Fruit fly (Drosophila melanogaster): ENCODE results near the gene caps.
A peak's percentile ranks its signal among the peaks of the same experiment; 100 is the strongest.

Gene caps

dm6 chr3L:13296760-13297159 is 68.3 kb downstream of the caps start, which contains the start of gene Sfp70A4:
Sfp70A4 (minus strand) TSS chr3L:13296860.
- TF ChIP-seq EcR (GFP tag; optimal IDR thresholded peaks at IDR 0.05) (no peak), Ets98B (GFP tag; IDR thresholded peaks at IDR 0.05) (no peak), Snoo (tag; optimal IDR thresholded peaks at IDR 0.05) (no peak), CG32121 (GFP tag; IDR thresholded peaks at IDR 0.05) (no peak), CG13204 (GFP tag; optimal IDR thresholded peaks at IDR 0.05) (no peak), D1 (tag; optimal IDR thresholded peaks at IDR 0.05) (no peak), CG8301 (tag; optimal IDR thresholded peaks at IDR 0.05) (no peak), CG12605 (GFP tag; IDR thresholded peaks at IDR 0.05) (no peak), gl (tag; optimal IDR thresholded peaks at IDR 0.05) (no peak), Pif1A (GFP tag; optimal IDR thresholded peaks at IDR 0.05) (no peak)

- TF ChIP-seq CG14655 (GFP tag; optimal IDR thresholded peaks at IDR 0.05) = no peak
- TF ChIP-seq CG12605 (GFP tag; IDR thresholded peaks at IDR 0.05) = no peak
- no peak for TF ChIP-seq Pif1A (GFP tag; optimal IDR thresholded peaks at IDR 0.05)
- TF ChIP-seq CG8301 (tag; optimal IDR thresholded peaks at IDR 0.05) = no peak
- no peak for TF ChIP-seq CG13204 (GFP tag; optimal IDR thresholded peaks at IDR 0.05)
- TF ChIP-seq fd96Ca (GFP tag; IDR thresholded peaks at IDR 0.05) = no peak
- no peak for TF ChIP-seq CG34367 (tag; optimal IDR thresholded peaks at IDR 0.05)
- TF ChIP-seq D1 (tag; optimal IDR thresholded peaks at IDR 0.05) = no peak
- no peak for TF ChIP-seq EcR (GFP tag; optimal IDR thresholded peaks at IDR 0.05)
- no peak for TF ChIP-seq Ets98B (GFP tag; IDR thresholded peaks at IDR 0.05)
- no peak for TF ChIP-seq rn (GFP tag; IDR thresholded peaks at IDR 0.05)
- TF ChIP-seq CG10348 (GFP tag; IDR thresholded peaks at IDR 0.05) = no peak
- TF ChIP-seq CG17806 (tag; optimal IDR thresholded peaks at IDR 0.05) = no peak
- TF ChIP-seq Snoo (tag; optimal IDR thresholded peaks at IDR 0.05) = no peak
- no peak for TF ChIP-seq Pif1B (GFP tag; optimal IDR thresholded peaks at IDR 0.05)
- no peak for TF ChIP-seq CG8159 (tag; optimal IDR thresholded peaks at IDR 0.05)
- no peak for TF ChIP-seq CG4496 (GFP tag; IDR thresholded peaks at IDR 0.05)
- no peak for TF ChIP-seq CG9948 (tag; optimal IDR thresholded peaks at IDR 0.05)
- no peak for TF ChIP-seq CG15710 (tag; optimal IDR thresholded peaks at IDR 0.05)
These were observed 70.4 kb downstream of the caps start, which contains the start of gene CG42481 for dm6 chr3L:13298923-13299322. CG42481 (minus strand) TSS chr3L:13299023.

DNA sequence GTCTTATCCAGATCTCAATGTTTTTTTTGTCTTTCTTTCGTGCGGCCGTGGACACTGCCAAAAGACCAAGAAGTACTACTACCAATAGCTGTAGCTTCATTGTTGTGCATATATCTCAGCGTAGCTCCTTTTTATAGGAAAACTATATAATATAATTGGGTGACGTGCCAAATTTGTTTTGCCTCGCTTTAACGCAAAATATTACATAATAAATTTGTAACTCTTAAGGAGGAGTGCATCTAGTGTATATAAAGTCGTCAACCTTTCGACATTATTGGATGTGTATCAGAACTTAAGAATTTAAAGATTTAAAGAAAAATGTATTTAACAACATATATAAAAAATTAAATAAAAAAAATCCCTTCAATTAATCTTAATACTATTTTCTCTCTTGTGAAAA is 71.6 kb downstream of the caps start, which contains the start of gene CG43147:
TSS of gene CG43147 (minus strand) at position 101 of the 400 bp plus-strand sequence.
- TF ChIP-seq Pif1B (GFP tag; optimal IDR thresholded peaks at IDR 0.05) (no peak), Snoo (tag; optimal IDR thresholded peaks at IDR 0.05) (no peak), CG17806 (tag; optimal IDR thresholded peaks at IDR 0.05) (no peak), EcR (GFP tag; optimal IDR thresholded peaks at IDR 0.05) (no peak), CG8301 (tag; optimal IDR thresholded peaks at IDR 0.05) (no peak), CG8159 (tag; optimal IDR thresholded peaks at IDR 0.05) (no peak), fd96Ca (GFP tag; IDR thresholded peaks at IDR 0.05) (no peak), CG32121 (GFP tag; IDR thresholded peaks at IDR 0.05) (no peak), CG14655 (GFP tag; optimal IDR thresholded peaks at IDR 0.05) (no peak), CG9948 (tag; optimal IDR thresholded peaks at IDR 0.05) (no peak), Ets98B (GFP tag; IDR thresholded peaks at IDR 0.05) (no peak)

- no peak for TF ChIP-seq rn (GFP tag; IDR thresholded peaks at IDR 0.05)
- no peak for TF ChIP-seq gl (tag; optimal IDR thresholded peaks at IDR 0.05)
- no peak for TF ChIP-seq CG17806 (tag; optimal IDR thresholded peaks at IDR 0.05)
- TF ChIP-seq CG10348 (GFP tag; IDR thresholded peaks at IDR 0.05) = no peak
- no peak for TF ChIP-seq Snoo (tag; optimal IDR thresholded peaks at IDR 0.05)
- no peak for TF ChIP-seq fd96Ca (GFP tag; IDR thresholded peaks at IDR 0.05)
- TF ChIP-seq CG15710 (tag; optimal IDR thresholded peaks at IDR 0.05) = no peak
- TF ChIP-seq D1 (tag; optimal IDR thresholded peaks at IDR 0.05) = no peak
- no peak for TF ChIP-seq CG13204 (GFP tag; optimal IDR thresholded peaks at IDR 0.05)
- no peak for TF ChIP-seq CG8301 (tag; optimal IDR thresholded peaks at IDR 0.05)
- no peak for TF ChIP-seq CG32121 (GFP tag; IDR thresholded peaks at IDR 0.05)
These were observed 72.8 kb downstream of the caps start, which contains the start of gene SP for dm6 chr3L:13301335-13301734. SP (plus strand) TSS chr3L:13301635.

dm6 chr3L:13301787-13302186 is 73.3 kb downstream of the caps start:
- TF ChIP-seq CG34367 (tag; optimal IDR thresholded peaks at IDR 0.05) (no peak), D1 (tag; optimal IDR thresholded peaks at IDR 0.05) (peak; percentile 36)

DNA sequence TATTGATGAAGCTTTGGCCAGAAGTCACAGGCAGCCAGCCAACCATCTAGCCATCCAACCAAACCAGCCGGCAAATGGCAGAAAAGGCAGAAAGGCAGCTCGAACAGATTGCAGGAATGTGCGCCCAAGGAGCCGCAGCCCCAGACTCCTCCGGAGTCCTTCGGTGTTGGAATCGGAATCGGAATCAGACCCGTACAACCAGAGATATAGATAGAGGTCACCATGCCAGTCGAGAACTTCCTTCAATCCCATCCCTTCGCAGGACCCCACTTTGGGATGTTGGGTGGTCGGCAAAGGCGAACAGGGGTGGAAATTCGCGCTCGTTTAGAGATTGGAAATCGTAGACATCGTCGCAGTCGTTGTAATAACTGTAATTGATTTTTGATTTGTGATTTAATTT is 83.8 kb downstream of the caps start:
- TF ChIP-seq CG4496 (GFP tag; IDR thresholded peaks at IDR 0.05) (no peak), fd96Ca (GFP tag; IDR thresholded peaks at IDR 0.05) (no peak), CG32121 (GFP tag; IDR thresholded peaks at IDR 0.05) (no peak), CG9948 (tag; optimal IDR thresholded peaks at IDR 0.05) (no peak), Pif1B (GFP tag; optimal IDR thresholded peaks at IDR 0.05) (no peak)

DNA sequence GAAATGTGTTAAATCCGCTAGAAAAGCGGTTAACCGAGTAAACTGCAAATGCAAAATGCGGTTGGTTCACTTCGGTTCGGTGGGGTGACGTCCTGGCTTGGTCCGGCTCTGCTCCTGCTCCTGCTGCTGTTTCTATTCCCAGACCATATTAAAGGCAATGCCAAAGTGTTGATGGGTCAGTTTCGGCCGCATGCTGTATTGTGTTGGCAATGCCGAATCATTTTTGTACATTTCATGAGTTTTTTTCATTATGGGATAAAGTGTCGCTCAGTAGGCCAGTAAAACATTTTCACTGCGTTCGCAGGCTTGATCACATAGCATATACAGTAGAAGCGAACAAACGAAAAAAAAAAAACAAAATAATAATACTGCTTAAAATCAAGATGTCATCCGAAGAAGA is 100.3 kb downstream of the caps start, which contains the start of gene CG14113:
TSS of gene CG14113 (plus strand) at position 301 of the 400 bp plus-strand sequence.
- TF ChIP-seq Pif1A (GFP tag; optimal IDR thresholded peaks at IDR 0.05) (no peak), CG4496 (GFP tag; IDR thresholded peaks at IDR 0.05) (no peak), CG10348 (GFP tag; IDR thresholded peaks at IDR 0.05) (no peak), Snoo (tag; optimal IDR thresholded peaks at IDR 0.05) (no peak), gl (tag; optimal IDR thresholded peaks at IDR 0.05) (no peak), D1 (tag; optimal IDR thresholded peaks at IDR 0.05) (no peak), Ets98B (GFP tag; IDR thresholded peaks at IDR 0.05) (no peak), CG8159 (tag; optimal IDR thresholded peaks at IDR 0.05) (no peak), Pif1B (GFP tag; optimal IDR thresholded peaks at IDR 0.05) (no peak), CG12605 (GFP tag; IDR thresholded peaks at IDR 0.05) (no peak), CG9948 (tag; optimal IDR thresholded peaks at IDR 0.05) (no peak), EcR (GFP tag; optimal IDR thresholded peaks at IDR 0.05) (no peak), CG15710 (tag; optimal IDR thresholded peaks at IDR 0.05) (no peak), fd96Ca (GFP tag; IDR thresholded peaks at IDR 0.05) (no peak), CG8301 (tag; optimal IDR thresholded peaks at IDR 0.05) (no peak), CG17806 (tag; optimal IDR thresholded peaks at IDR 0.05) (no peak), CG14655 (GFP tag; optimal IDR thresholded peaks at IDR 0.05) (no peak), CG13204 (GFP tag; optimal IDR thresholded peaks at IDR 0.05) (no peak), CG32121 (GFP tag; IDR thresholded peaks at IDR 0.05) (no peak), rn (GFP tag; IDR thresholded peaks at IDR 0.05) (no peak)
